Fruit fly (Drosophila melanogaster): ENCODE measurements around the gene Gr66a.

Gr66a gene

DNA sequence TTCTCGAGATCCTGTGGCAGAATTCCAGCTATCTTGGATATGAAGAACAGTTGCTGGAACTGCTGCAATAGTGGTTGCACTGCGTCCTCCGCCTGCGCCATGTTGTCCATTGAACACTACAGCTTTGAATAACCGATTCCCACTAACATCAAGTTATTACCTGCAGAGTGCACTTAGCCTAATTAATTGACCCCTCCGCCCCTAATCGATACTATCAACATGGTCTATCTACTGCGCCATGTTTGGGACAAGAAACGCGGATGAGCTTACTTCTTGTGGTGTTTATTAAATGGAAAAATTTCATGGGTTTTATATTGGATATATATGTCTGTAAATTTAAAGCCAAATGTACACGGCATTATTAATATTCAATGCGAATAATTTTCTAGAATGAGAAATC, at the start of gene Gr66a:
TSS of gene Gr66a (minus strand) at position 101 of the 400 bp plus-strand sequence.
- no peak for TF ChIP-seq noc (tag; optimal IDR thresholded peaks at IDR 0.05)

DNA sequence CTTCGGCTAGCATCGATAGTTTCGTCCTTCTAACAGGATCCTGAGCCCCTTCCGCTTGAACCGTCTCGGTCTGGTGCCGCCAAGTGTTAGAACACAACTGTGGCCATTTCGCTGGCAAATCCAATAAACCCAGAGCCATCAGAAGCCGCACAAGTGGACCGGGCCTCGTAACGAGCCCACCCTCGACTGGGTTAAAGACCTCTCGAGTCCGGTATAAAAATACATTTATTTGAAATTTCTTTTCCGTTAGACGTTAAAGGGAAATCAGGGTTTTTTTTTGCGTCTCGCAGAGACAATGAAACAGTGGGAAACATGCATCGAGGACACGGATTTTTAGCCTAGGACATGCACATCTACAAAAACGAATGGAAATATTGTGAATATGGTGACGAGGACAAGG, 49.4 kb upstream of the Gr66a start, which contains the start of gene Culd:
TSS of gene Culd (minus strand) at position 101 of the 400 bp plus-strand sequence.
- no peak for TF ChIP-seq noc (tag; optimal IDR thresholded peaks at IDR 0.05)

DNA sequence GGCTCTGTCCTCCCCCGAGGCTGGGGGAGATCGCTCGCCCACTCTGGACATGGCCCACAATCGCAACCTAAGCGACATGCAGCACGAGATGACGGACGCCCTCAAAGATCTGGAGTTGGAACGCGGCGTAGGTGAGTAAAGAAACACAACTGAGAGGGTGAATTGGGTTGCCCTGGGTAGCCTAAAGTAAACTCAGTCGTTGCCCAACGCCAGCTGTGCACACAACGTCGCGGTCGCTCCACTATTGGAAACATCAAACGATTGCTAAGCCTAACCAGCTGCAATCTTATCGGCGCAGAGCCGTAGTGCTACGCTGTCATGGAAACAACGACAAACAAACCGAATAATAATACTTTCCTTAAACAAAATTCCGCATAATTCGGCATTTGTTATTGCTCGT, 40.6 kb upstream of the Gr66a start:
- no peak for TF ChIP-seq noc (tag; optimal IDR thresholded peaks at IDR 0.05)

DNA sequence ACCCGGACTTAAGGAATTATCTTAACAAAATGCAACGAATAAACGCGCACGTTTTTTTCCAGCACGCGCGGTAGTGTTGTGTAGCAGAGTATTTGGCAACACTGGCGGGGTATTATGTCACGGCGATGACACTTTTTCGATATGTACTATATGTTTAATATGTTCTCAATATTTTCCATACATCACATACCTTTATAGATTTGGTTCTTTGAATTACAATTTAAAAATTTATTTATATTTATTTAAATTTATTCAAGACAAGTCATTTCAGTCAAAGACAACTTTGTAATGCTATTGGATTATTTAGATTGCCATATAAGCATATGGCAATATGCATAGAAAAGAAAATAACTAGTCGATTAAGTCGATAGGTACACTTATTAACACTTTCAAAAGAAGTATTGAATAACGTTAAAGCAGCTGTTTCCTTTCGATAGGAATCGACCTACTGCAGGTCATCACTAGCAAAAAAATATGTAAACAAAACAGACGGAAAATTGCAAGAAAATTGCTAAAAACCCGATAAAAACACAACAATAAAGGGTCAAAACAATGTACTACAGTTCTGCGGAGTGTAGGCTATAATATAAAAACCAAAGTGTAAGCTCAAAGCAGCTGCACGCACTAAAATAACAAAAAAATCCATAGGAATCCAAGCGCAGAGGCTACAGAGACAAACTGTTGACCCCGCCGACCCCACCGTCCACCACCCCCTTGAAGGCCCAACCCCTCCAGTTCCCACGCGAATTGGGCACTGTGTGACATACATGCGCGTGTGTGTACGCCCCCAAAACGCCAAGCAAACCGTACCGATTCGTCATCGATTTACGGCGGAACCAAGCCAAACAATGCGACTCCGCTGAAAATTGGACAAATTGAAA, 39.6 kb upstream of the Gr66a start, which contains the start of the genes CG7182 and GAPcenA:
TSS of gene CG7182 (minus strand) at position 283 of the 881 bp plus-strand sequence.
TSS of gene GAPcenA (plus strand) at position 462 of the 881 bp plus-strand sequence.
- TF ChIP-seq noc (tag; optimal IDR thresholded peaks at IDR 0.05) = peak; percentile 81

DNA sequence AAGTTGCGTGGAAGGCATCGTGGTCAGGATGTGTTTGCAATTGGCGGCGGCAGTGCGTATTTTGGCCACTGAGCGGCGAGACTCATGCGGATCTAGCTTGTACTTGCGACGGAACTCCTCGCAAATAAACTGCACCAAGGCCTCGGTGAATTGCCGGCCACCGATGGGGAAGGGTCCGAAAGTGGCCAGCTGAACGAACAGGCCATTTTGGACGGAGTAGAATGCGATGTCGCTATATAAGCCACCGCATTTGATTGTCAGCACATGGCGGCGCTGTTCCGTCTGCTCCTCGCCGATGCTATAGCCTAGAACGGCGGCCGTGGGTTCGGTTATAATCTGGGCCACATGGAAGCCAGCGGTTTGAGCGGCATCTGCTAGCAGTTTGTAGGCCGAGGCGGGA, 38.4 kb upstream of the Gr66a start:
- TF ChIP-seq noc (tag; optimal IDR thresholded peaks at IDR 0.05) = no peak

DNA sequence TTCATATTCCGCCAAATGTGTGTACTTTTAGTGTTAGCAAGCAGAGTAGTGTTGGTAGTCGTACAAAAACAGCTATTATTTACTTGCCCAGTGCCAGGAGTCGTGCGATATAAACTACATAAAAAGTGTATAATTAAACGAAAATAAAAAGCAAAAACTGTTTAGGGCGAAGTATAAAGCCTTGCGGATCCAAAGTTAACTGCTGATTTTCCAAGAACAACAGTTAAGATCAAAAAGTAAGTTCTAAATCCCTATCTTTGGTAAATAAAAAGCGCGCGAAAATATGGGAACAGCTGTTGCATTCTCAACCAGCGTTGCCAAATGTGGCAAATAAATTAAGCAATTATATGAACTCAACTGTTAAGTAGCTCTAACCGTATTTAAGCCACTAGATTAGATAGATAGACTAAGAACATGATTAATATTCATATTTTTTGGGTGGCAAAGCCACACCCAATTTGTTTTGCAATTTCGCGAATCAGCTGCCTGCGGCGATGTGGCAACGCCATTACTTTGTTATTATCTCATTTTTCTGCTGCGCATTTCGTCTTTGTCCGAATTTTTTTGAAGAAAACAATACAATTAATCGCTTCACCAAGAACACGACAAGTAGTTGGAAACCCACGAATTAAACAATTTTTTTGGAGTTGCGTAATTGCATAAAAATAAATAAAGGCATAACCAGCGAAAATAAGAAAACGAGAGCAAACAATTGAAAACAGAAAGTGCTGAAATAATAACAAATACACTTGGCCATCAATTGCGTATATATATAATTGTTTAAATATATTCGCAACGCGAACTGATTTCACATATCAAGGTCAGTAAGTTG, 33.7 kb upstream of the Gr66a start, which contains the start of the genes Prim1 and CG7083:
TSS of gene Prim1 (plus strand) at position 51 of the 832 bp plus-strand sequence.
TSS of gene CG7083 (plus strand) at position 522 of the 832 bp plus-strand sequence.
- TF ChIP-seq noc (tag; optimal IDR thresholded peaks at IDR 0.05) = peak; percentile 18

DNA sequence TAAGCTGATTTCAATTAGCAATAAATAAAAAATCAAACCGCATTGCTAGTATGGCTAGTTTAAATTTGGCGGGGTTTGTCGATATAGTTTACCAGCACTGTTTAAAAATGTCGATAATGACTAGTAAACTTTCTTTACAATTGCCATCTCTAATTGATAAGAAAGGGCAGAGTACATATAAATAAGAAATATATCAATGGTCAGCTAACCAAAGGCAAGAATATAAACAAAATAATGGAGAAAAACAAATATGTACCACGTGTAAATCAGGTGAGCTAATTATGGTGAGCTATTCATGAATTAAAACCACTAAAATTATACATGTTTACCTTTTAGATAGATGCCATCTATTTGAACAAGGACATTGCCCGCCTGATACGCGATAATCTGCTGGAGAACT, 32.1 kb upstream of the Gr66a start, which contains the start of gene Pex2:
TSS of gene Pex2 (plus strand) at position 131 of the 400 bp plus-strand sequence.
- no peak for TF ChIP-seq noc (tag; optimal IDR thresholded peaks at IDR 0.05)

DNA sequence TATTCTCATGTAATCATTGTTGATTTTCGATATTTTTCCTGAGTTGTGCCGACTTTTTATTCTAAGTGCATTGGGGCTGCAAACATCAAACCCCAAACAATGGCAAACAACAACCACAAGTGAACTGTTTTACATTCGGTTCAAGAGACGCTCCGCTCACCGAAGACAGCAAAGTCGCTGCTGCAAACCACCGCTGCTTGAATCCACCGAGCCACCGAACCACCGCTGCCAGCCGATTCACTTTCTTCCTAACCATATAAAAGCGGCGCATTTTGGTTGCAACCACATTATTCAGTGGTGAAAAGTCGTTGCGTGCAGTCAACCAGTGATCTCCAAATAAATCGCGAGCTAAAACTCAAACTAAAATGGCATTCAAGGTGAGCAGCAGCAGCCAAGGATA, 29.6 kb upstream of the Gr66a start, which contains the start of gene Cpr66Cb:
TSS of gene Cpr66Cb (plus strand) at position 301 of the 400 bp plus-strand sequence.
- TF ChIP-seq noc (tag; optimal IDR thresholded peaks at IDR 0.05) = no peak

DNA sequence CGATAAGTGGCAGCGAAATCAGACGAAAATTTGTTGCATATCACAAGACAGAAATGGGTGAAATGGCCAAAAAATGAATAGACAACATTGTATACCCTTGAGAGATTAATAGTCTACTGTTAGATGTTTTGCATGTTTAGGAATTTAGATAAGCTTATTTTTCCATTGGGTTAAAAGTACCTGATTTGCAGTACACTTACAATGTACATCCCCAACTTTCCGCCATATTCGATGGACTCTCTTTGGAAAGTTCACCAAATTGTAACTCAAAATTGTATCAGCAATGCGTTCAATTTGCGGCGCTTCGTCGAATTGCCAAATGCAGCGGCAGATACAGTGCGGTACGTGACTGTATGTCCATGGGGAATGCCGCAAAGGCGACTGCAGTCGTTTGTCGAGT, 27.6 kb upstream of the Gr66a start:
- TF ChIP-seq noc (tag; optimal IDR thresholded peaks at IDR 0.05) = no peak

DNA sequence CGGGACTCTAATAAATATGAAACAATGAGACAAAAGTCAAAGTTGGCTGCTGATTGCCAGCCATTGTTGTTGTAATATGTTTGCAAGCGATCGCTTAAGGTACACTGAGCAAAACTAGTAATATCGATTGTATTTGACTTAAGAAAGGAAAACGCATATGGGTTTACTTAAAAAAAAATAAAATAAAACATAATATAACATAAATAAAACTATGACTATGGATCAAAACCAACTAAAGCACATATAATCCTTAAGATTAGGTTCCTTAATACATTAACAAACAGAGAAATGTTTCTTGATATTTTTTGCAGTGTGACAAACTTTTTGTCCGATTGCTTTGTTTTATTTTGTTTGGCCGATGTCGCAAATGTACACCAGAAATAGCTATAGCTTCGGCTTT, 26.8 kb upstream of the Gr66a start:
- TF ChIP-seq noc (tag; optimal IDR thresholded peaks at IDR 0.05) = no peak

DNA sequence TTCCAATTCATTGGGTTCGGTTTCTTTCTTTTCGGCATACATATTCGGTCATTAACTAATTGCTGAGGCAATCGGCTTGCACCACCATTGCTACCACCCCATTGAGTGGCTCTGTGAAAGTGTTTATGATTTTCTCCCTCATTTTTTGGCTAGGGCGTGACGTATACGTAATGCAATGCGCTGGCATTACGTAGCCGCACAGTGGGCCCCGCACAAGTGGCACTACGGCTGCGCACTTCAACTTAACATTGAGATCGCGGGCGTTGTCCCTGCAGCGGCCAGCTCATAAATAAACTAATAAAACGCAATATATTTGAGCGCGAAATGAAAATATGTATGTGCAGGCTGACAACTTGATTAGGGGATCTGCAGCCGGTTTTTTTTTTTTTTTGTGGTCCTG, 24.6 kb upstream of the Gr66a start:
- no peak for TF ChIP-seq noc (tag; optimal IDR thresholded peaks at IDR 0.05)

DNA sequence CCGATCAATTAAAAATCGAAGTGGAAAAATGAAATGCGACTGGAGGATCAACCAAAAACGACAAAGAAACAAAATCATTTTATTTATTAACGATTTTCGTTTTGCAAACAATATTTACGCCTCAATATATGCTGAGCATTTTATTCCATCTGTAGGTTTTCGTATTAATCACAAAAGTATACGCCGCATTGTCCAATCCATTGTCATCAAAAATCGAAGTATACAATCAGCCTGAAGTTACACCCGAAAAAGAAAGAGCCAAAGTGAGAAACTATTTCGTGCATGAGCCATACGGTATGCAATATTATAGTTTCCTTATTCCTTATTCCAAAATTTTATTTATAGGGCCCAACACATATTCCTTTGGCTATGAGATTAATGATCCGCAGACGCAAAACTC, 22.2 kb upstream of the Gr66a start:
- TF ChIP-seq noc (tag; optimal IDR thresholded peaks at IDR 0.05) = no peak

DNA sequence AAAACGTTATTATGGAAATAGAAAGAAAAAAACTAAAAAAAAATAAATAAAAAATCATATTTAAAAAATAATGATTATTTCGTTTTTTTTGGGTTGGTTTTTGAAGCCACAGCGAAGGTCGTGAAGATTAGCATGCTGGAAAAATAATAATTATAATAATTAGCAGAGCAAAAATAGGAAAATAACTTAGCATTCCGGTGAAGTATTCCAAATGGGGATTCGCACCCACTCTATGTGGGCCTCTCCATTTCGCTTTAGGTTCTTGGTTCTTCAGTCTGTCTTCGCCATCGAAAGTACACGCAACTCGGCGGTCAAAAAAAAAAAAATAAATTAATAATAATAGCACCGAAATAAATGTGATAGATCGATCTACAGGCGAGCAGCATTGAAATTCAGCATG, 21.5 kb upstream of the Gr66a start, which contains the start of gene CG34462:
TSS of gene CG34462 (plus strand) at position 301 of the 400 bp plus-strand sequence.
- no peak for TF ChIP-seq noc (tag; optimal IDR thresholded peaks at IDR 0.05)

DNA sequence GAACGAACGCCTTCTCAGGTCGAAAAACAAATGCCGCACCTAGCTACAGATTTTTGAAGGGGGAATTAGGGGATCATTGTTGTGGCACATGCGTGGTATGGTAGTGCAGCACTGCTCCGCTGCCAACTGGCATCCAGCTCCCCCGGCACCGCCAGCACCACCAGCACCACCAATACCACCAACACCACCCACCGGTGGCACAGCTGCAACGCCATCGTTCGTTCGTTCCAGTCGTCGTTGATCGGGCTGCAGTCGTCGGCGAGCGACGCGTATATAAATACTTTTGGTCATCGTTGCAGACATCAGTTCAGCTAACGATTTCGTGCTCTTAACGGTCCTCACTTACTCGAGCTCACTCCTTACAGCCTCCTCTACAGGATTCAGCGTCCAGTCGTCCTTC, 18.8 kb upstream of the Gr66a start, which contains the start of gene CG34461:
TSS of gene CG34461 (plus strand) at position 301 of the 400 bp plus-strand sequence.
- TF ChIP-seq noc (tag; optimal IDR thresholded peaks at IDR 0.05) = no peak

DNA sequence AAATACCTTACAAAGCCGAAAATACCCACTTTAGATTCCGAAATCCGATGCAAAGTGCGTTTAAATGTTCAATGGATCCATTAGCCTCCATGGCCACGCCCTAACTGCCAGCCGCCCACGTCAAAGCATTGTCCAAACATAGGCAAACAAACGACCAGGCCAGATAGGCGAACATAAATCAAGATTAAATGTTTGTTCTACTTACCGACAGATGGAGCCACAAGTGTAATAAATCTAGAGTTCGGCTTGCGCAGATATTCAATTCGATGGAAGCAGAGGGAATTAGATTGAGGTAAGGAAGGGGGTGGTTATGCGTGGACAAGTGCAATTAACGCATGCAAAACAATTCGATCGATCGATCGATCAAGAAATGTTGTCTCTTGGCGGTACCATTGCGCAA, 17.0 kb upstream of the Gr66a start:
- no peak for TF ChIP-seq noc (tag; optimal IDR thresholded peaks at IDR 0.05)

Measured in whole organism, larva.